Fruit fly (Drosophila melanogaster): Measurements from ENCODE around the gene CG32061.
A peak's percentile ranks its signal among the peaks of the same experiment; 100 is the strongest.

The CG32061 gene

dm6 chr3L:10428027-10428426 is 35.6 kb upstream of the CG32061 start (continued):
- TF ChIP-seq Eip93F (GFP tag; optimal IDR thresholded peaks at IDR 0.05) (no peak), CG3032 (tag; optimal IDR thresholded peaks at IDR 0.05) (no peak), achi (GFP tag; optimal IDR thresholded peaks at IDR 0.05) (peak; percentile 36), Hr4 (GFP tag; optimal IDR thresholded peaks at IDR 0.05) (peak; percentile 82), CG11762 (GFP tag; optimal IDR thresholded peaks at IDR 0.05; ENCODE audit: insufficient read depth) (peak; percentile 19), CG7368 (GFP tag; optimal IDR thresholded peaks at IDR 0.05) (no peak), Eip75B (GFP tag; optimal IDR thresholded peaks at IDR 0.05) (no peak), dac (GFP tag; optimal IDR thresholded peaks at IDR 0.05) (peak; percentile 58), acj6 (GFP tag; optimal IDR thresholded peaks at IDR 0.05) (no peak), Hr38 (GFP tag; optimal IDR thresholded peaks at IDR 0.05) (no peak), Gug (GFP tag; IDR thresholded peaks at IDR 0.05) (peak; percentile 55; the same call in 1 of the 2 replicates), fd85E (GFP tag; optimal IDR thresholded peaks at IDR 0.05) (no peak), Met (GFP tag; optimal IDR thresholded peaks at IDR 0.05) (no peak), CG6163 (GFP tag; IDR thresholded peaks at IDR 0.05) (peak; percentile 63; the same call in 2 of the 3 replicates), CG11294 (GFP tag; IDR thresholded peaks at IDR 0.05) (peak; percentile 39; the same call in 1 of the 2 replicates), cyc (GFP tag; optimal IDR thresholded peaks at IDR 0.05) (no peak), CG10669 (GFP tag; optimal IDR thresholded peaks at IDR 0.05) (no peak), spab (GFP tag; optimal IDR thresholded peaks at IDR 0.05) (no peak), CG11902 (GFP tag; optimal IDR thresholded peaks at IDR 0.05) (no peak), CG6808 (GFP tag; optimal IDR thresholded peaks at IDR 0.05) (no peak), vri (GFP tag; optimal IDR thresholded peaks at IDR 0.05) (no peak), fkh (GFP tag; optimal IDR thresholded peaks at IDR 0.05) (no peak), CG6792 (GFP tag; optimal IDR thresholded peaks at IDR 0.05) (no peak), OdsH (GFP tag; optimal IDR thresholded peaks at IDR 0.05) (peak; percentile 44), CG31627 (GFP tag; optimal IDR thresholded peaks at IDR 0.05) (no peak), Ets96B (tag; optimal IDR thresholded peaks at IDR 0.05) (no peak), Hr39 (GFP tag; optimal IDR thresholded peaks at IDR 0.05) (no peak), Smox (GFP tag; optimal IDR thresholded peaks at IDR 0.05) (no peak), CG6854 (GFP tag; optimal IDR thresholded peaks at IDR 0.05) (no peak), CG1621 (tag; optimal IDR thresholded peaks at IDR 0.05) (no peak), dsx (GFP tag; optimal IDR thresholded peaks at IDR 0.05; ENCODE audit: poor library complexity, severe bottlenecking) (no peak), fd59A (GFP tag; optimal IDR thresholded peaks at IDR 0.05) (no peak), Sox15 (GFP tag; optimal IDR thresholded peaks at IDR 0.05) (no peak), lz (GFP tag; optimal IDR thresholded peaks at IDR 0.05) (no peak), CG9139 (GFP tag; optimal IDR thresholded peaks at IDR 0.05) (no peak), CG4318 (GFP tag; optimal IDR thresholded peaks at IDR 0.05) (peak; percentile 72), Eip78C (GFP tag) (peak; percentile 83), Sox14 (GFP tag; optimal IDR thresholded peaks at IDR 0.05) (no peak), CG10631 (GFP tag; optimal IDR thresholded peaks at IDR 0.05) (no peak), CG8632 (GFP tag; optimal IDR thresholded peaks at IDR 0.05) (no peak)

- peak; percentile 75 for TF ChIP-seq Lpt (GFP tag; optimal IDR thresholded peaks at IDR 0.05)
- peak; percentile 52 for TF ChIP-seq OdsH (GFP tag; optimal IDR thresholded peaks at IDR 0.05)
- 0 out of 2 replicates have a peak, but pooled peaks have one; percentile 9 for TF ChIP-seq Gug (GFP tag; IDR thresholded peaks at IDR 0.05)
- peak; percentile 97 for TF ChIP-seq CG32006 (GFP tag; optimal IDR thresholded peaks at IDR 0.05)
- peak; percentile 51; the same call in 1 of the 3 replicates for TF ChIP-seq eg (GFP tag; IDR thresholded peaks at IDR 0.05)
- peak; percentile 46 for TF ChIP-seq achi (GFP tag; optimal IDR thresholded peaks at IDR 0.05)
- peak; percentile 57 for TF ChIP-seq Eip78C (GFP tag)
- peak; percentile 11 for TF ChIP-seq CG11762 (GFP tag; optimal IDR thresholded peaks at IDR 0.05; ENCODE audit: insufficient read depth)
- peak; percentile 93 for TF ChIP-seq CG8119 (GFP tag; IDR thresholded peaks at IDR 0.05)
- TF ChIP-seq CG3919 (GFP tag; optimal IDR thresholded peaks at IDR 0.05), result peak; percentile 36
- peak; percentile 91 for TF ChIP-seq CG4318 (GFP tag; optimal IDR thresholded peaks at IDR 0.05)
- TF ChIP-seq CG6276 (GFP tag; optimal IDR thresholded peaks at IDR 0.05), result peak; percentile 76
- peak in 1 of 2 experiments; percentile 71 for TF ChIP-seq salr (GFP tag; optimal IDR thresholded peaks at IDR 0.05)
- TF ChIP-seq Hr4 (GFP tag; optimal IDR thresholded peaks at IDR 0.05), result peak; percentile 83
- peak; percentile 89 for TF ChIP-seq CG15336 (GFP tag; IDR thresholded peaks at IDR 0.05)
- TF ChIP-seq ss (GFP tag; optimal IDR thresholded peaks at IDR 0.05), result no peak
- TF ChIP-seq spab (GFP tag; optimal IDR thresholded peaks at IDR 0.05), result no peak
- no peak for TF ChIP-seq dsx (GFP tag; optimal IDR thresholded peaks at IDR 0.05; ENCODE audit: poor library complexity, severe bottlenecking)
- peak; percentile 6 for TF ChIP-seq acj6 (GFP tag; optimal IDR thresholded peaks at IDR 0.05)
- TF ChIP-seq lz (GFP tag; optimal IDR thresholded peaks at IDR 0.05), result no peak
- no peak for TF ChIP-seq CG7368 (GFP tag; optimal IDR thresholded peaks at IDR 0.05)
- peak; percentile 84 for TF ChIP-seq dac (GFP tag; optimal IDR thresholded peaks at IDR 0.05)
- TF ChIP-seq CG10669 (GFP tag; optimal IDR thresholded peaks at IDR 0.05), result no peak
Observed at dm6 chr3L:10428746-10429145, 34.9 kb upstream of the CG32061 start.

Measured in whole organism, prepupa.